Worm (Caenorhabditis elegans): ENCODE measurements around the gene Y25C1A.13.

DNA sequence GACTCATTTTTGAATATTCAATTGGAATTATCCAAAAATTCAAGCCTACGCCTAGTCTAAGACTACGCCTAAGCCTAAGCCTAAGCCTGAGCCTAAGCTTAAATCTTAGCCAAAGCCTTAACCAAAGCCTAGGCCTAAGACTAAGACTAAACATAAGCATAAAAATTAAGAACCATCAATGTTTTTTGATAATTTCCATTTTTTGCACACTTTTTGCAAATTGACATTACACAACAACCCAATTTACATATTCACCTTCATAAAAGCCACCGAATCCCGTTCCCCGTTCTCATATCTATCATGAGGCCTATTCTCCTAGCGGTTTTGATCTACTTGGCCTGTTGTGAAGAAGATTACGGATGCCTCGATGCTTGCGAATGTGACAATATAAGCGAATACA lies 6.4 kb upstream of the Y25C1A.13 start, which contains the start of gene T10D4.7:
- TF ChIP-seq jun-1 (tag; optimal IDR thresholded peaks at IDR 0.05) (no peak), ama-1 (optimal IDR thresholded peaks at IDR 0.05) (no peak), ceh-82 (tag; optimal IDR thresholded peaks at IDR 0.05) (no peak), mab-9 (GFP tag; IDR thresholded peaks at IDR 0.05) (no peak), nhr-237 (tag; optimal IDR thresholded peaks at IDR 0.05) (no peak), lin-13 (GFP tag; optimal IDR thresholded peaks at IDR 0.05) (no peak), lir-3 (tag; optimal IDR thresholded peaks at IDR 0.05; ENCODE audit: poor library complexity) (no peak)

Data from whole organism, L1 larva.